Fruit fly (Drosophila melanogaster) whole organism, embryonic: ENCODE results near the gene Idi.
A peak's percentile ranks its signal among the peaks of the same experiment; 100 is the strongest.

Experiments
- Antp ChIP-seq: fragments of 200-800 bp; sonication (Bioruptor generic); optimal IDR thresholded peaks from 3 replicates; lab custom pipeline; 2016; ENCODE audit warnings: missing biosample characterization, missing genetic modification characterization
- Asciz ChIP-seq: fragments of 200-800 bp; sonication (Bioruptor generic); optimal IDR thresholded peaks from 2 replicates; lab custom pipeline; 2017; ENCODE audit warnings: missing biosample characterization, mild to moderate bottlenecking, missing genetic modification characterization, missing genetic modification reagents
- Blimp-1 ChIP-seq: fragments of 200-800 bp; sonication (Bioruptor generic); optimal IDR thresholded peaks from 3 replicates; lab custom pipeline; 2018; ENCODE audit warnings: missing biosample characterization, missing genetic modification characterization, mild to moderate bottlenecking, moderate library complexity, missing genetic modification reagents
- CG10366 ChIP-seq: fragments of 200-800 bp; sonication (Bioruptor generic); IDR thresholded peaks from 2 replicates; pipeline ENCODE4 v1.3.6; 2022; ENCODE audit warnings: missing biosample characterization, missing genetic modification characterization
- CG11093 ChIP-seq: fragments of 200-800 bp; sonication (Bioruptor generic); IDR thresholded peaks from 3 replicates; pipeline ENCODE4 v1.3.6; 2022; ENCODE audit warnings: missing biosample characterization, missing genetic modification characterization
- CG17829 ChIP-seq: fragments of 200-800 bp; optimal IDR thresholded peaks from 2 replicates; lab custom pipeline; 2019; ENCODE audit warnings: missing biosample characterization, mild to moderate bottlenecking, missing genetic modification characterization, moderate library complexity
- CG2129 ChIP-seq: fragments of 200-800 bp; sonication (Bioruptor generic); IDR thresholded peaks from 2 replicates; pipeline ENCODE4 v1.3.6; 2022; ENCODE audit warnings: missing biosample characterization, missing genetic modification characterization; ENCODE audit not compliant: partially characterized antibody
- CG2712 ChIP-seq: fragments of 200-800 bp; optimal IDR thresholded peaks from 3 replicates; lab custom pipeline; 2019; ENCODE audit warnings: missing biosample characterization, mild to moderate bottlenecking, missing genetic modification characterization, moderate library complexity
- CG4282 ChIP-seq: fragments of 200-800 bp; sonication (Bioruptor generic); optimal IDR thresholded peaks from 2 replicates; lab custom pipeline; 2016; ENCODE audit warnings: missing biosample characterization, missing genetic modification characterization
- CG4730 ChIP-seq: fragments of 200-800 bp; sonication (Bioruptor generic); IDR thresholded peaks from 2 replicates; pipeline ENCODE4 v1.3.6; 2022; ENCODE audit warnings: missing biosample characterization, missing genetic modification characterization
- CG7839 ChIP-seq: fragments of 200-800 bp; sonication (Bioruptor generic); optimal IDR thresholded peaks from 3 replicates; lab custom pipeline; 2018; ENCODE audit warnings: missing biosample characterization, mild to moderate bottlenecking, missing genetic modification characterization, moderate library complexity
- CG8089 ChIP-seq: fragments of 200-800 bp; sonication (Bioruptor generic); optimal IDR thresholded peaks from 3 replicates; lab custom pipeline; 2016; ENCODE audit warnings: missing biosample characterization, missing genetic modification characterization
- CG8359 ChIP-seq: fragments of 200-800 bp; sonication (Bioruptor generic); optimal IDR thresholded peaks from 2 replicates; lab custom pipeline; 2017; ENCODE audit warnings: missing biosample characterization, mild to moderate bottlenecking, missing genetic modification characterization, borderline replicate concordance
- CG8478 ChIP-seq: fragments of >200 bp; optimal IDR thresholded peaks from 2 replicates; lab custom pipeline; 2018
- D ChIP-seq, 2 experiments: fragments of 200-800 bp in 1 of 2; fragments of >200 bp in 1 of 2; sonication (Bioruptor generic) in 1 of 2; optimal IDR thresholded peaks; 2 replicates in 1 of 2; 3 replicates in 1 of 2; lab custom pipeline; 2017; ENCODE audit warnings: mild to moderate bottlenecking in 1 of 2, missing biosample characterization in 1 of 2, missing genetic modification characterization in 1 of 2, missing genetic modification reagents in 1 of 2
- Dad ChIP-seq: fragments of 200-800 bp; sonication (Bioruptor generic); optimal IDR thresholded peaks from 3 replicates; lab custom pipeline; 2016; ENCODE audit warnings: missing biosample characterization, missing genetic modification characterization
- Dip3 ChIP-seq: fragments of 200-800 bp; sonication (Bioruptor generic); optimal IDR thresholded peaks from 3 replicates; lab custom pipeline; 2016; ENCODE audit warnings: missing biosample characterization, missing genetic modification characterization
- HHEX ChIP-seq: fragments of 200-800 bp; sonication (Bioruptor generic); optimal IDR thresholded peaks from 3 replicates; lab custom pipeline; 2017; ENCODE audit warnings: missing biosample characterization, mild to moderate bottlenecking, missing genetic modification characterization, missing genetic modification reagents
- HmgD ChIP-seq: fragments of 200-800 bp; sonication (Bioruptor generic); optimal IDR thresholded peaks from 3 replicates; lab custom pipeline; 2016; ENCODE audit warnings: missing biosample characterization, missing genetic modification characterization
- Hr51 ChIP-seq, 2 experiments: fragments of 200-800 bp; sonication (Bioruptor generic); optimal IDR thresholded peaks; 2 replicates in 1 of 2; 3 replicates in 1 of 2; lab custom pipeline; 2016 to 2018; ENCODE audit warnings: missing biosample characterization in 2 of 2, missing genetic modification characterization in 2 of 2, mild to moderate bottlenecking in 1 of 2, moderate library complexity in 1 of 2
- MTF-1 ChIP-seq: fragments of 200-800 bp; sonication (Bioruptor generic); optimal IDR thresholded peaks from 2 replicates; lab custom pipeline; 2018; ENCODE audit warnings: missing biosample characterization, mild to moderate bottlenecking, missing genetic modification characterization, borderline replicate concordance
- NK7.1 ChIP-seq: fragments of 200-800 bp; sonication (Bioruptor generic); optimal IDR thresholded peaks from 3 replicates; lab custom pipeline; 2016; ENCODE audit warnings: missing biosample characterization, missing genetic modification characterization
- Oaz ChIP-seq: fragments of 200-800 bp; sonication (Bioruptor generic); IDR thresholded peaks from 2 replicates; pipeline ENCODE4 v1.3.6; 2022; ENCODE audit warnings: missing biosample characterization, missing genetic modification characterization
- Pdp1 ChIP-seq, 2 experiments: fragments of 200-800 bp; sonication (Bioruptor generic); optimal IDR thresholded peaks; 3 replicates each; lab custom pipeline; 2016; ENCODE audit warnings: missing biosample characterization in 2 of 2, missing genetic modification characterization in 2 of 2, mild to moderate bottlenecking in 1 of 2, moderate library complexity in 1 of 2
- Ssrp ChIP-seq: fragments of 200-800 bp; sonication (Bioruptor generic); optimal IDR thresholded peaks from 2 replicates; lab custom pipeline; 2018; ENCODE audit warnings: missing biosample characterization, mild to moderate bottlenecking, missing genetic modification characterization, moderate library complexity
- Xbp1 ChIP-seq: fragments of 200-800 bp; sonication (Bioruptor generic); optimal IDR thresholded peaks from 3 replicates; lab custom pipeline; 2016; ENCODE audit warnings: missing biosample characterization, mild to moderate bottlenecking, missing genetic modification characterization
- Xrp1 ChIP-seq: fragments of 200-800 bp; sonication (Bioruptor generic); IDR thresholded peaks from 2 replicates; pipeline ENCODE4 v1.3.6; 2022; ENCODE audit warnings: missing biosample characterization, missing genetic modification characterization
- abd-A ChIP-seq: fragments of 200-800 bp; sonication (Bioruptor generic); optimal IDR thresholded peaks from 3 replicates; lab custom pipeline; 2019; ENCODE audit warnings: missing biosample characterization, mild to moderate bottlenecking, missing genetic modification characterization, moderate library complexity
- bsh ChIP-seq, 2 experiments: fragments of 200-800 bp; sonication (Bioruptor generic); optimal IDR thresholded peaks; 2 replicates each; lab custom pipeline; 2017 to 2018; ENCODE audit warnings: mild to moderate bottlenecking in 2 of 2, missing biosample characterization in 2 of 2, missing genetic modification characterization in 2 of 2, moderate library complexity in 1 of 2
- btn ChIP-seq: fragments of 200-800 bp; sonication (Bioruptor generic); optimal IDR thresholded peaks from 2 replicates; lab custom pipeline; 2016; ENCODE audit warnings: missing biosample characterization, missing genetic modification characterization
- cad ChIP-seq: fragments of >200 bp; optimal IDR thresholded peaks from 2 replicates; lab custom pipeline; 2017; ENCODE audit warnings: missing biosample characterization, missing genetic modification characterization
- crol ChIP-seq: fragments of 200-800 bp; sonication (Bioruptor generic); IDR thresholded peaks from 2 replicates; pipeline ENCODE4 v1.3.6; 2022; ENCODE audit warnings: missing biosample characterization, missing genetic modification characterization
- dm ChIP-seq: fragments of 200-800 bp; sonication (Bioruptor generic); optimal IDR thresholded peaks from 3 replicates; lab custom pipeline; 2016; ENCODE audit warnings: missing biosample characterization, missing genetic modification characterization
- dpn ChIP-seq, 2 experiments: fragments of 200-800 bp; sonication (Bioruptor generic); optimal IDR thresholded peaks; 3 replicates each; lab custom pipeline; 2016; ENCODE audit warnings: missing biosample characterization in 2 of 2, missing genetic modification characterization in 2 of 2
- fu2 ChIP-seq: fragments of 200-800 bp; sonication (Bioruptor generic); optimal IDR thresholded peaks from 2 replicates; lab custom pipeline; 2016; ENCODE audit warnings: missing biosample characterization, missing genetic modification characterization
- gcm ChIP-seq: fragments of 200-800 bp; sonication (Bioruptor generic); optimal IDR thresholded peaks from 2 replicates; lab custom pipeline; 2019; ENCODE audit warnings: missing biosample characterization, mild to moderate bottlenecking, missing genetic modification characterization, moderate library complexity
- ind ChIP-seq: fragments of 200-800 bp; sonication (Bioruptor generic); optimal IDR thresholded peaks from 3 replicates; lab custom pipeline; 2016; ENCODE audit warnings: missing biosample characterization, missing genetic modification characterization
- jigr1 ChIP-seq: fragments of 200-800 bp; sonication (Bioruptor generic); IDR thresholded peaks from 3 replicates; pipeline ENCODE4 v1.3.6; 2022; ENCODE audit warnings: missing biosample characterization, missing genetic modification characterization
- nau ChIP-seq: fragments of 200-800 bp; sonication (Bioruptor generic); optimal IDR thresholded peaks from 3 replicates; lab custom pipeline; 2017; ENCODE audit warnings: missing biosample characterization, mild to moderate bottlenecking, missing genetic modification characterization, missing genetic modification reagents
- nerfin-1 ChIP-seq: fragments of 200-800 bp; sonication (Bioruptor generic); optimal IDR thresholded peaks from 3 replicates; lab custom pipeline; 2019; ENCODE audit warnings: missing biosample characterization, mild to moderate bottlenecking, missing genetic modification characterization, moderate library complexity
- psq ChIP-seq: fragments of 200-800 bp; sonication (Bioruptor generic); optimal IDR thresholded peaks from 2 replicates; lab custom pipeline; 2017; ENCODE audit warnings: missing biosample characterization, missing genetic modification characterization
- sc ChIP-seq, 3 experiments: fragments of >200 bp in 2 of 3; fragments of 200-800 bp in 1 of 3; sonication (Bioruptor generic) in 1 of 3; optimal IDR thresholded peaks; 2 replicates in 2 of 3; 3 replicates in 1 of 3; lab custom pipeline; 2017; ENCODE audit warnings: mild to moderate bottlenecking in 1 of 3, missing biosample characterization in 1 of 3, missing genetic modification characterization in 1 of 3, missing genetic modification reagents in 1 of 3

Gene Idi

dm6 chr3R:21296038-21296727 lies 26.3 kb downstream of the Idi start (continued):
- TF ChIP-seq NK7.1 (GFP tag; lab: Kevin White, UChicago): peak; percentile 74
- TF ChIP-seq Hr51 (GFP tag; optimal IDR thresholded peaks at IDR 0.05; lab: Kevin White, UChicago): peak; percentile 73 to 90
- TF ChIP-seq, all 482 proteins: peak for 275

- no peak for TF ChIP-seq Dip3 (GFP tag; lab: Kevin White, UChicago)
- TF ChIP-seq HHEX (GFP tag; lab: Kevin White, UChicago): no peak
- no peak for TF ChIP-seq Xrp1 (GFP tag; lab: Robert Waterston, UW)
- peak in 1 of 2 experiments; percentile 99 for TF ChIP-seq Pdp1 (GFP tag; optimal IDR thresholded peaks at IDR 0.05; lab: Kevin White, UChicago)
- TF ChIP-seq ind: no peak
- peak; percentile 69 for TF ChIP-seq Ssrp (tag; lab: Kevin White, UChicago)
- TF ChIP-seq, all 482 proteins: peak for 2
These were observed 26.9 kb downstream of the Idi start for dm6 chr3R:21296728-21297386.

- TF ChIP-seq psq (GFP tag; lab: Kevin White, UChicago) (peak; percentile 36), CG17829 (tag; lab: Kevin White, UChicago) (no peak), CG4282 (GFP tag; lab: Kevin White, UChicago) (peak; percentile 54), Oaz (GFP tag; lab: Robert Waterston, UW) (no peak), CG2129 (GFP tag; lab: Robert Waterston, UW) (no peak), Pdp1 (GFP tag; optimal IDR thresholded peaks at IDR 0.05; lab: Kevin White, UChicago) (peak; percentile 19 to 32), btn (GFP tag; lab: Kevin White, UChicago) (peak; percentile 25), CG2712 (tag; lab: Kevin White, UChicago) (peak; percentile 44), CG8359 (GFP tag; lab: Kevin White, UChicago) (peak; percentile 83), Xbp1 (GFP tag; lab: Kevin White, UChicago) (no peak), crol (no peak), CG8089 (GFP tag; lab: Kevin White, UChicago) (peak; percentile 75), MTF-1 (peak; percentile 80), jigr1 (GFP tag; lab: Robert Waterston, UW) (no peak), sc (optimal IDR thresholded peaks at IDR 0.05; lab: Kevin White, UChicago) (no peak), sc (GFP tag; optimal IDR thresholded peaks at IDR 0.05; lab: Kevin White, UChicago) (peak; percentile 78), CG8478 (lab: Kevin White, UChicago) (no peak), D (optimal IDR thresholded peaks at IDR 0.05; lab: Kevin White, UChicago) (no peak), D (GFP tag; optimal IDR thresholded peaks at IDR 0.05; lab: Kevin White, UChicago) (peak; percentile 81), gcm (GFP tag; lab: Kevin White, UChicago) (peak; percentile 38), nau (GFP tag; lab: Kevin White, UChicago) (peak; percentile 94), CG10366 (GFP tag; lab: Robert Waterston, UW) (no peak), Antp (peak; percentile 20), dm (no peak), Asciz (GFP tag; lab: Kevin White, UChicago) (peak; percentile 96), Dad (GFP tag; lab: Kevin White, UChicago) (peak; percentile 77), CG7839 (tag; lab: Kevin White, UChicago) (peak; percentile 39), dpn (GFP tag; optimal IDR thresholded peaks at IDR 0.05; lab: Kevin White, UChicago) (peak in 1 of 2 experiments; percentile 58), CG11093 (GFP tag; lab: Robert Waterston, UW) (no peak), CG4730 (GFP tag; lab: Robert Waterston, UW) (no peak), Blimp-1 (GFP tag; lab: Kevin White, UChicago) (peak; percentile 54), abd-A (tag; lab: Kevin White, UChicago) (peak; percentile 75), cad (GFP tag; lab: Kevin White, UChicago) (no peak), fu2 (no peak), nerfin-1 (peak; percentile 67), bsh (GFP tag; optimal IDR thresholded peaks at IDR 0.05; lab: Kevin White, UChicago) (peak; percentile 15 to 70), HmgD (GFP tag; lab: Kevin White, UChicago) (no peak)
These were observed 27.5 kb downstream of the Idi start for dm6 chr3R:21297387-21297956.
